Fruit fly (Drosophila melanogaster) whole organism, adult: ENCODE results near the gene CG1764.

Experiments
- CG11617 ChIP-seq: fragments of 200-800 bp; sonication (Bioruptor generic); optimal IDR thresholded peaks from 2 replicates; lab custom pipeline; 2017; ENCODE audit warnings: mild to moderate bottlenecking, missing biosample characterization, missing genetic modification reagents, missing genetic modification characterization
- CG5204 ChIP-seq: fragments of 200-800 bp; sonication (Bioruptor generic); optimal IDR thresholded peaks from 2 replicates; lab custom pipeline; 2016; ENCODE audit warnings: missing biosample characterization, missing genetic modification characterization
- CG7101 ChIP-seq: fragments of 200-800 bp; sonication (Bioruptor generic); optimal IDR thresholded peaks from 2 replicates; lab custom pipeline; 2018; ENCODE audit warnings: missing biosample characterization, mild to moderate bottlenecking, missing genetic modification characterization, moderate library complexity
- Crg-1 ChIP-seq: fragments of 200-800 bp; sonication (Bioruptor generic); optimal IDR thresholded peaks from 2 replicates; lab custom pipeline; 2016; ENCODE audit warnings: missing biosample characterization, missing genetic modification characterization
- Hr96 ChIP-seq: fragments of 200-800 bp; sonication (Bioruptor generic); optimal IDR thresholded peaks from 2 replicates; lab custom pipeline; 2016; ENCODE audit warnings: missing biosample characterization, missing genetic modification characterization
- Mnt ChIP-seq: fragments of 200-800 bp; sonication (Bioruptor generic); optimal IDR thresholded peaks from 2 replicates; lab custom pipeline; 2016; ENCODE audit warnings: missing biosample characterization, mild to moderate bottlenecking, missing genetic modification characterization
- bab1 ChIP-seq: fragments of 200-800 bp; sonication (Bioruptor generic); optimal IDR thresholded peaks from 3 replicates; lab custom pipeline; 2019; ENCODE audit warnings: missing biosample characterization, mild to moderate bottlenecking, missing genetic modification characterization, moderate library complexity
- cnc ChIP-seq, 2 experiments: fragments of >200 bp; optimal IDR thresholded peaks; 2 replicates each; lab custom pipeline; 2017
- kay ChIP-seq: fragments of 200-800 bp; sonication (Bioruptor generic); peaks from one replicate; lab custom pipeline; 2016; ENCODE audit warnings: missing biosample characterization, missing genetic modification characterization, borderline replicate concordance
- ovo ChIP-seq: fragments of 200-800 bp; sonication (Bioruptor generic); optimal IDR thresholded peaks from 2 replicates; lab custom pipeline; 2016; ENCODE audit warnings: missing biosample characterization, missing genetic modification characterization
- pad ChIP-seq: fragments of 200-800 bp; sonication (Bioruptor generic); optimal IDR thresholded peaks from 3 replicates; lab custom pipeline; 2017; ENCODE audit warnings: missing biosample characterization, missing genetic modification characterization, mild to moderate bottlenecking, moderate library complexity, missing genetic modification reagents
- tj ChIP-seq: fragments of 200-800 bp; sonication (Bioruptor generic); optimal IDR thresholded peaks from 3 replicates; lab custom pipeline; 2017; ENCODE audit warnings: missing biosample characterization, mild to moderate bottlenecking, missing genetic modification characterization, moderate library complexity
- toe ChIP-seq: fragments of 200-800 bp; sonication (Bioruptor generic); optimal IDR thresholded peaks from 2 replicates; lab custom pipeline; 2016; ENCODE audit warnings: missing biosample characterization, missing genetic modification characterization

DNA sequence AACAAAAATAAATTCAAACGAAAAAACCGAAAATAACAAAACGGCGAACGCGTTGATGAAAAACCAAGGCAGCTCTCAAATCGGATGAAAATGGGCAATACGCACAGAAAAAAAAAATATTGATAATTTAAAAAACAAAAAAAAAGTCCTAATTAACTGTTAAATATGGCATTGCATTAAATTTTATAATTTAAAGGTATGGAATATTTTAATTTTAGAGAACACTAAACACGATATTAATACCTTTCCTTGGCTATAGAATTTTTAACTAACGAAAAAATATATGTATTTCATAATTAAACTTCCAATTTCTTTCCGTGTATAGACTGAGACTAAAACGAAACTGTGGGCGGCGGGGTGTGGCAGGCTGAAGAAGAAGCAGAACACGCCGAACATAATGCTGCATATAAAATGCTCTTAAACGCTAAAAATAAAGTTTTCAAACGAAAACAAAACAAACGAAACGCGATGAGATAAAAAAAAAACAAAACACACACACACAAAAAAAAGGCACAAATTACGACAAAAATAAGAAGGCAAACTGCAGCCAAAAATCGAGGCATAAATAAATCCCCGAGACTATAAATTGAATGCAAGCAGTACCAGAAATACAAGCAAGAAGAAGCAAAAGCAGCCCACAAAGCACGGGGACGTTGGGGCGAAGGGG is 27.7 kb downstream of the CG1764 start:
- TF ChIP-seq ovo (GFP tag; lab: Kevin White, UChicago) (no peak), CG11617 (GFP tag; lab: Kevin White, UChicago) (no peak), CG7101 (tag; lab: Kevin White, UChicago) (peak; percentile 2), toe (GFP tag; lab: Kevin White, UChicago) (no peak), kay (GFP tag; lab: Kevin White, UChicago) (no peak), Mnt (no peak), Hr96 (GFP tag; lab: Kevin White, UChicago) (no peak), CG5204 (GFP tag; lab: Kevin White, UChicago) (no peak), bab1 (GFP tag; lab: Kevin White, UChicago) (no peak), Crg-1 (GFP tag; lab: Kevin White, UChicago) (no peak), pad (GFP tag; lab: Kevin White, UChicago) (no peak), tj (GFP tag; lab: Kevin White, UChicago) (no peak), cnc (optimal IDR thresholded peaks at IDR 0.05; lab: Kevin White, UChicago) (no peak)
